Worm (Caenorhabditis elegans) whole organism, mixed stage, embryonic: ENCODE measurements around the gene T05C12.4.

Experiments used
- M03D4.4 ChIP-seq: sonication (generic microtip); optimal IDR thresholded peaks from 2 replicates; lab custom pipeline; 2017; ENCODE audit warnings: mild to moderate bottlenecking, missing genetic modification characterization, missing compliant biosample characterization
- bed-3 ChIP-seq: fragments of 200-800 bp; sonication (Bioruptor generic); optimal IDR thresholded peaks from 3 replicates; lab custom pipeline; 2018; ENCODE audit warnings: mild to moderate bottlenecking, missing genetic modification characterization, moderate library complexity, missing compliant biosample characterization
- blmp-1 ChIP-seq: fragments of 150-350 bp; optimal IDR thresholded peaks from 2 replicates; lab custom pipeline; 2014; ENCODE audit warnings: missing biosample characterization, missing genetic modification characterization
- ceh-43 ChIP-seq: fragments of 200-800 bp; sonication (Bioruptor generic); optimal IDR thresholded peaks from 2 replicates; lab custom pipeline; 2018; ENCODE audit warnings: mild to moderate bottlenecking, missing genetic modification characterization, moderate library complexity, missing compliant biosample characterization
- ceh-83 ChIP-seq: fragments of 200-800 bp; sonication (Bioruptor generic); optimal IDR thresholded peaks from 2 replicates; lab custom pipeline; 2018; ENCODE audit warnings: mild to moderate bottlenecking, missing genetic modification characterization, missing compliant biosample characterization
- ces-1 ChIP-seq: fragments of 150-350 bp; optimal IDR thresholded peaks from 2 replicates; lab custom pipeline; 2014; ENCODE audit warnings: missing biosample characterization, missing genetic modification reagents, missing genetic modification characterization
- cnd-1 ChIP-seq: fragments of 200-800 bp; sonication (Bioruptor generic); optimal IDR thresholded peaks from 2 replicates; lab custom pipeline; 2018; ENCODE audit warnings: mild to moderate bottlenecking, missing genetic modification characterization, missing compliant biosample characterization
- drap-1 ChIP-seq: fragments of 200-800 bp; sonication (Bioruptor generic); optimal IDR thresholded peaks from 3 replicates; lab custom pipeline; 2018; ENCODE audit warnings: mild to moderate bottlenecking, missing genetic modification characterization, missing compliant biosample characterization
- elt-3 ChIP-seq: fragments of 150-350 bp; optimal IDR thresholded peaks from 2 replicates; lab custom pipeline; 2014; ENCODE audit warnings: missing biosample characterization, missing genetic modification characterization
- flh-1 ChIP-seq: fragments of 200-800 bp; sonication (Bioruptor generic); optimal IDR thresholded peaks from 2 replicates; lab custom pipeline; 2018; ENCODE audit warnings: mild to moderate bottlenecking, missing genetic modification characterization, moderate library complexity, missing compliant biosample characterization
- ham-2 ChIP-seq: fragments of 200-800 bp; sonication (Bioruptor generic); optimal IDR thresholded peaks from 2 replicates; lab custom pipeline; 2018; ENCODE audit warnings: mild to moderate bottlenecking, missing genetic modification characterization, missing compliant biosample characterization
- hlh-1 ChIP-seq: fragments of 150-350 bp; optimal IDR thresholded peaks from 2 replicates; lab custom pipeline; 2014; ENCODE audit warnings: missing biosample characterization, missing genetic modification reagents, missing genetic modification characterization
- lin-13 ChIP-seq: fragments of 150-350 bp; optimal IDR thresholded peaks from 2 replicates; lab custom pipeline; 2014; ENCODE audit warnings: missing biosample characterization, missing genetic modification characterization
- lsy-2 ChIP-seq: fragments of 150-350 bp; optimal IDR thresholded peaks from 2 replicates; lab custom pipeline; 2014; ENCODE audit warnings: missing biosample characterization, missing genetic modification characterization
- mab-5 ChIP-seq: fragments of 150-350 bp; optimal IDR thresholded peaks from 2 replicates; lab custom pipeline; 2014; ENCODE audit warnings: missing biosample characterization, missing genetic modification characterization
- mep-1 ChIP-seq: fragments of 150-350 bp; optimal IDR thresholded peaks from 2 replicates; lab custom pipeline; 2017; ENCODE audit warnings: missing biosample characterization, missing genetic modification reagents, missing genetic modification characterization, inconsistent platforms
- mls-2 ChIP-seq: sonication (generic microtip); optimal IDR thresholded peaks from 2 replicates; lab custom pipeline; 2016; ENCODE audit warnings: mild to moderate bottlenecking, missing genetic modification characterization, moderate library complexity, missing compliant biosample characterization
- nhr-12 ChIP-seq: fragments of 150-350 bp; optimal IDR thresholded peaks from 2 replicates; lab custom pipeline; 2014; ENCODE audit warnings: missing biosample characterization, missing genetic modification characterization
- nhr-2 ChIP-seq: fragments of 150-350 bp; optimal IDR thresholded peaks from 2 replicates; lab custom pipeline; 2014; ENCODE audit warnings: missing biosample characterization, missing genetic modification characterization
- nhr-237 ChIP-seq: fragments of 150-350 bp; optimal IDR thresholded peaks from 2 replicates; lab custom pipeline; 2014; ENCODE audit warnings: missing biosample characterization, missing genetic modification characterization
- nhr-76 ChIP-seq: sonication (generic microtip); optimal IDR thresholded peaks from 2 replicates; lab custom pipeline; 2017; ENCODE audit warnings: missing biosample characterization, missing genetic modification characterization
- pha-4 ChIP-seq: fragments of 150-350 bp; optimal IDR thresholded peaks from 2 replicates; lab custom pipeline; 2018; ENCODE audit warnings: missing biosample characterization, missing genetic modification reagents, missing genetic modification characterization
- sem-2 ChIP-seq: fragments of 200-800 bp; sonication (Bioruptor generic); optimal IDR thresholded peaks from 2 replicates; lab custom pipeline; 2018; ENCODE audit warnings: mild to moderate bottlenecking, missing genetic modification characterization, missing compliant biosample characterization
- snpc-4 ChIP-seq: fragments of 150-350 bp; optimal IDR thresholded peaks from 2 replicates; lab custom pipeline; 2014; ENCODE audit warnings: missing biosample characterization, missing genetic modification characterization
- unc-39 ChIP-seq: fragments of 150-350 bp; optimal IDR thresholded peaks from 2 replicates; lab custom pipeline; 2014; ENCODE audit warnings: missing biosample characterization, missing genetic modification characterization
- unc-62 ChIP-seq: fragments of 150-350 bp; optimal IDR thresholded peaks from 2 replicates; lab custom pipeline; 2014; ENCODE audit warnings: missing biosample characterization, missing genetic modification reagents, missing genetic modification characterization
- zip-8 ChIP-seq: fragments of 150-350 bp; optimal IDR thresholded peaks from 2 replicates; lab custom pipeline; 2014; ENCODE audit warnings: missing biosample characterization, missing genetic modification characterization
- ztf-11 ChIP-seq: fragments of 150-350 bp; optimal IDR thresholded peaks from 2 replicates; lab custom pipeline; 2014; ENCODE audit warnings: missing biosample characterization, missing genetic modification characterization

T05C12.4 gene

DNA sequence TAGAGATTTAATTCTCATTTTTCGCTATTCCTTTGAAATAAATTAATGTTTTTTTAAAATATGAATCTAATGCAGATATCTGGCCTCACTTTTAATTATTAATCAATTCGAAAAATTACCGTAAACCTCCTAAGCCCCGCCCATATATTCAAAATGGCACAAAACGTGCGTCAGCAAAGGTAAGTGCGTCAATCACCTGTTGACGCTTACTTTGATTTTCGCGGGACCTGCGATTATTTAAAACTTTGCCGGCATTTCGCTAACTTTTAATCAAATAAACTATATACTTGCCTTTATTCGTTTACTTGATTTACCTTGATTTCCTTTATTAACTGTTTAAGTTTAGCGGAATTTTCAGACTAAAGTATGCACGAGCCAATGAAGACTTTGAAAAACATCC lies 22.2 kb downstream of the T05C12.4 start, which contains the start of gene pch-2:
pch-2 (plus strand) TSS at position 359 of the 400 bp plus-strand sequence.
- TF ChIP-seq ces-1 (GFP tag; lab: Kevin White, UChicago) (peak; percentile 1), mep-1 (peak; percentile 35), lin-13 (tag; lab: Kevin White, UChicago) (peak; percentile 28), elt-3 (tag; lab: Kevin White, UChicago) (no peak), nhr-237 (tag; lab: Kevin White, UChicago) (peak; percentile 9), snpc-4 (tag; lab: Kevin White, UChicago) (no peak), lsy-2 (tag; lab: Kevin White, UChicago) (peak; percentile 87)

DNA sequence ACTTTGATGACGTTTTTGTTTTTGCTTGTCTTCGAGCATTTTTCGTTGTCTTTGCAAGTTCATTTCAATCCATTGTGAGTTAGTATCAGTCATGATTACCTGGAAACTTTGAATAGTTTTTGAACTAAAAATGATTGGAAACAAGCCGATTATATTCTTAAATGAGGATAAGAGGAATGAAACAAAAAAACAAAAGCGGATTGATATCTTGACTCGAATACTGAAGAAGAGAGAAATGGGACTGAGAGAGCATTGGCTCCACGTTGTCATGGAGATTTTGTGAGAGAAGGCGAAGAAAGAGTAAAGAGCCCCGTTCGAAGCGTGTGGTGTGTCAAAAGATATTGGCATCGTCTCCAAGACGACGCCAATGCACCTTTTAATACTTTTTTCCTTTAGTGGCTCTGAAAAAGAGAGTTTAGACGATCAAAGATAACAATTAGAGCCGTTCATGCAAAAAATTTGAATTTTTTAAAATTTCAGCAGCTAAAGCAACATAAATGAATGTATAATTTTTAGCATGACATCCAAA lies 23.3 kb downstream of the T05C12.4 start, which contains the start of the genes tub-1 and tmem-138:
tub-1 (minus strand) TSS at position 101 of the 529 bp plus-strand sequence.
tmem-138 (plus strand) TSS at position 479 of the 529 bp plus-strand sequence.
- TF ChIP-seq mab-5 (tag; lab: Kevin White, UChicago) (no peak), mls-2 (tag; lab: Kevin White, UChicago) (no peak), M03D4.4 (tag; lab: Kevin White, UChicago) (no peak), nhr-12 (no peak), nhr-2 (no peak), lsy-2 (tag; lab: Kevin White, UChicago) (no peak), sem-2 (GFP tag; lab: Kevin White, UChicago) (no peak), elt-3 (tag; lab: Kevin White, UChicago) (no peak), zip-8 (tag; lab: Kevin White, UChicago) (no peak), pha-4 (tag; lab: Kevin White, UChicago) (no peak), unc-62 (GFP tag; lab: Kevin White, UChicago) (no peak), ceh-43 (GFP tag; lab: Kevin White, UChicago) (no peak), drap-1 (no peak)

DNA sequence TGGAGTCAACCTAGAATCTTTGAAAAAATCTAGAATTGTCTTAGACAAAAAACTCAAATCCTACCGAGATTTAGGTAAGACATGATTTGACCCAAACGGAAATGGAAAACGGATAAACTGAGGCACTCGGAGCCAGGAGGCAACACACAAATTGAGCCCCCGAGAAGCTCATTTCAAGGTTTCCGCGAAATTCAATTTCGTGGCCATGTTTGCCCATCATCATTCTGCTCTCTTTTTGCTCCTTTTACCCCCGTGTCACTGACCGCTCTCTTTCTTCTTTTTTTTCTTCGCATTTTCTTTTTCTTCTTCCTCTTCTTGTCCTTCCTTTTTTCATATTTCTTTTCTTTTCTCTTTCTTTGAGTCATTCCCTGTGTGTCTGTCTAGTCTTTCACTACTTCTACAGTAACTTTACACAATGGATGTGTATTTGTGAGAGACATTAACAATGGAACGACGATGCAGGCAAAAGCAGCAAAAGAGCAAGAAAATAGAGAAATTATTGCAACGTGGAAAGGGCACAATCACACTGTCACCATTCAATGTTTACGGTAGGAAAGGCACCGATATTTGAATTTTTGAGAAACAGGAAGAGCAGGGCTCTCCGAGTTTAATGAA lies 27.4 kb downstream of the T05C12.4 start:
- TF ChIP-seq nhr-2 (no peak), flh-1 (GFP tag; lab: Kevin White, UChicago) (no peak), nhr-12 (no peak), ces-1 (GFP tag; lab: Kevin White, UChicago) (peak; percentile 88), zip-8 (tag; lab: Kevin White, UChicago) (no peak)

DNA sequence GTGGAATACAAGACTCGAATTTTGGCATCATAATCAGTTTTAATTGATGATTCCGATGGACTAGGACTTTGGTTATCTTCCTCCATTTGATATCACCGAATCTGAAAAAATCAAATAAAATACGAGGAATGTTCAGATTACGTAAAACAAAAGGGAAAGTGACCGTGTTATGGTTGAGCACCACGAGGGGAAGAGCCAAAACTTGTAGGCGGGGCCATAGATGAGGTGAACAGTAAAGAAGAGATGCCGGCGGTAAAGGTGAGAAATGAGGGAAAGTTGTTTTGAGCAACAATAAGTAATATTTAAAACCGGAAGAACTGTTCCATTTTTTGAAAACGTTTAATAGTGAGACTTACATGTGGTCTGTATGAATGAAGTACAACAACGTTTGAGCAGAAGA lies 30.3 kb downstream of the T05C12.4 start, which contains the start of gene F10B5.3:
F10B5.3 (minus strand) TSS at position 101 of the 400 bp plus-strand sequence.
- TF ChIP-seq ces-1 (GFP tag; lab: Kevin White, UChicago) (no peak), sem-2 (GFP tag; lab: Kevin White, UChicago) (no peak), blmp-1 (no peak), snpc-4 (tag; lab: Kevin White, UChicago) (no peak), nhr-76 (tag; lab: Kevin White, UChicago) (no peak), nhr-237 (tag; lab: Kevin White, UChicago) (no peak), ham-2 (GFP tag; lab: Kevin White, UChicago) (no peak), mep-1 (no peak), unc-39 (tag; lab: Kevin White, UChicago) (no peak), M03D4.4 (tag; lab: Kevin White, UChicago) (no peak), ceh-43 (GFP tag; lab: Kevin White, UChicago) (no peak), ztf-11 (tag; lab: Kevin White, UChicago) (no peak), hlh-1 (tag; lab: Kevin White, UChicago) (no peak), flh-1 (GFP tag; lab: Kevin White, UChicago) (no peak), nhr-12 (no peak), lin-13 (tag; lab: Kevin White, UChicago) (no peak), bed-3 (GFP tag; lab: Kevin White, UChicago) (no peak), elt-3 (tag; lab: Kevin White, UChicago) (no peak), unc-62 (GFP tag; lab: Kevin White, UChicago) (no peak)

DNA sequence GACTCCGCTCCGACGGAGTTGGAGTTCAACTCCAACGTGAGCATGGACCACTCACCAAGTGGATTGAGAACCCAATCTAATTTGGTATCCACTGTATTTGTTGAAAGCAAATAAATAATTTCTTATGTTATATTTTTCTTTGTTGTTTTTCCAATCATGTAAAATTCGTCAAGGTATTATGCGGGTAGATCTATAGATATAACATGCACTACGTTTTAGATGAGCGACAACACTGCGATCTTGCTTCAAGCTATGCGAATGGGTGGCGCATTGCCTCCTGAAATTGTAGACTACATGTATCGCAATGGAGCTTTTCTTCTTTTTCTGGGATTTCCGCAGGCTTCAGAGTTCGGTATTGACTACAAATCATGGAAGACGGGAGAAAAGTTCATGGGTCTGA lies 35.6 kb downstream of the T05C12.4 start, which contains the start of gene F10B5.2:
F10B5.2 (plus strand) TSS at position 220 of the 400 bp plus-strand sequence.
- TF ChIP-seq ham-2 (GFP tag; lab: Kevin White, UChicago) (no peak), ztf-11 (tag; lab: Kevin White, UChicago) (no peak), cnd-1 (no peak), nhr-2 (no peak), sem-2 (GFP tag; lab: Kevin White, UChicago) (no peak), ceh-83 (GFP tag; lab: Kevin White, UChicago) (no peak)
